ENCODE assay signal across 5 worm cellular contexts in the genomic region with DNA sequence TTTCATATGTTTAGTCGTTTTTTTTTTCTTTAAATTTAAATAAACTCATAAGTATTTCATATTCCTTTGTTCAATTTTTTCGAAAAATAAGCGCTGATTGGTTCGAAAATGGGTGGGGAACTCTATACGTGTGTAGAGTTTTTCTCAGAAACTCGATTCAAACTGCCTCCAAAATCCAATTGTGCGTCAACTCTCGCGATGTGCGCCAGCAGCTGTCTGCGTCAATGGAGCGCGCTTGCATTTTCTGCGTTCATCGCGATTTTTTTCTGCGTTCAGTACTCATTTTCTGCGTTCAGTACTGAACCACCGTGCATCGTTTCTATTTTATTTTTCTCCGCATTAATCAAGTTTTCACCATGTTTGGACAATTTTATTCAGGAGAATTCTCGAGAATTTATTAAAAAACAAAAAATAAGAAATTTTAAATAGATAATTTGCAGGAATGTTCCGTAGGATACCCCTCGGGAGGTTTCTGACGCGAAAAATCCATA.
TF ChIP-seq lines count a peak whose summit lies in the region.

A gene (plus strand): TSS at position 441 of the 491 bp plus-strand sequence.

TF ChIP-seq in whole organism, L1 larva, 84 proteins besides CTCF, POLR2A, EP300 and RAD21 (continues in another document):
- TF ChIP-seq efl-3 (GFP tag; optimal IDR thresholded peaks at IDR 0.05; lab: Kevin White, UChicago): peak; percentile 91
- peak; percentile 98 for TF ChIP-seq isw-1 (GFP tag; IDR thresholded peaks at IDR 0.05; lab: Robert Waterston, UW)
- peak; percentile 80 for TF ChIP-seq nhr-76 (tag; optimal IDR thresholded peaks at IDR 0.05; lab: Kevin White, UChicago)
- TF ChIP-seq blmp-1 (tag; optimal IDR thresholded peaks at IDR 0.05; lab: Kevin White, UChicago): peak; percentile 84
- TF ChIP-seq efl-1 (optimal IDR thresholded peaks at IDR 0.05; lab: Kevin White, UChicago): peak; percentile 100
- peak; percentile 100 for TF ChIP-seq efl-1 (GFP tag; optimal IDR thresholded peaks at IDR 0.05 in 1 of 2; lab: Kevin White, UChicago)
- TF ChIP-seq mdl-1 (tag; optimal IDR thresholded peaks at IDR 0.05; lab: Kevin White, UChicago): peak; percentile 38 to 95
- TF ChIP-seq mab-9 (GFP tag; IDR thresholded peaks at IDR 0.05; lab: Robert Waterston, UW): peak; percentile 98
- TF ChIP-seq pqm-1 (tag; optimal IDR thresholded peaks at IDR 0.05; lab: Kevin White, UChicago): peak; percentile 92
- TF ChIP-seq nhr-19 (GFP tag; conservative IDR thresholded peaks at IDR 0.05; lab: Robert Waterston, UW): peak; percentile 99
- no peak for TF ChIP-seq Y116A8C.19 (tag; optimal IDR thresholded peaks at IDR 0.05; lab: Kevin White, UChicago; ENCODE audit: borderline replicate concordance)
- peak; percentile 94 for TF ChIP-seq lir-3 (tag; optimal IDR thresholded peaks at IDR 0.05; lab: Kevin White, UChicago; ENCODE audit: poor library complexity)
- TF ChIP-seq F16B12.6 (tag; optimal IDR thresholded peaks at IDR 0.05; lab: Kevin White, UChicago): peak; percentile 79
- peak; percentile 94 for TF ChIP-seq aly-2 (tag; optimal IDR thresholded peaks at IDR 0.05; lab: Kevin White, UChicago)
- no peak for TF ChIP-seq hlh-17 (GFP tag; optimal IDR thresholded peaks at IDR 0.05; lab: Kevin White, UChicago; ENCODE audit: borderline replicate concordance)
- TF ChIP-seq egl-13 (tag; optimal IDR thresholded peaks at IDR 0.05; lab: Kevin White, UChicago): peak; percentile 97

TF ChIP-seq in whole organism, L3 larva, 47 proteins besides CTCF, POLR2A, EP300 and RAD21 (continues in another document):
- TF ChIP-seq snpc-4 (tag; optimal IDR thresholded peaks at IDR 0.05; lab: Kevin White, UChicago) (peak; percentile 97), nhr-76 (tag; optimal IDR thresholded peaks at IDR 0.05; lab: Kevin White, UChicago) (peak; percentile 91), fos-1 (tag; optimal IDR thresholded peaks at IDR 0.05; lab: Kevin White, UChicago) (peak; percentile 64), eor-1 (tag; optimal IDR thresholded peaks at IDR 0.05; lab: Kevin White, UChicago) (no peak), aly-2 (tag; optimal IDR thresholded peaks at IDR 0.05; lab: Kevin White, UChicago) (peak; percentile 75), tbx-2 (tag; optimal IDR thresholded peaks at IDR 0.05; lab: Kevin White, UChicago) (peak; percentile 96), nhr-28 (tag; optimal IDR thresholded peaks at IDR 0.05; lab: Kevin White, UChicago) (peak; percentile 82), ceh-28 (tag; optimal IDR thresholded peaks at IDR 0.05; lab: Kevin White, UChicago) (peak; percentile 94), skn-1 (tag; optimal IDR thresholded peaks at IDR 0.05; lab: Kevin White, UChicago) (peak; percentile 96), daf-12 (tag; optimal IDR thresholded peaks at IDR 0.05; lab: Kevin White, UChicago) (peak; percentile 40), elt-1 (tag; optimal IDR thresholded peaks at IDR 0.05; lab: Kevin White, UChicago) (peak; percentile 72), hmg-11 (tag; optimal IDR thresholded peaks at IDR 0.05; lab: Kevin White, UChicago) (peak; percentile 96), ztf-4 (tag; optimal IDR thresholded peaks at IDR 0.05; lab: Kevin White, UChicago) (peak; percentile 91), lin-39 (tag; optimal IDR thresholded peaks at IDR 0.05; lab: Kevin White, UChicago) (peak; percentile 99), egl-27 (tag; optimal IDR thresholded peaks at IDR 0.05; lab: Kevin White, UChicago) (peak; percentile 90), ZK546.5 (tag; optimal IDR thresholded peaks at IDR 0.05; lab: Kevin White, UChicago) (peak; percentile 59), lin-15B (tag; optimal IDR thresholded peaks at IDR 0.05; lab: Kevin White, UChicago) (peak; percentile 100), ceh-82 (tag; optimal IDR thresholded peaks at IDR 0.05; lab: Kevin White, UChicago) (peak; percentile 96)

TF ChIP-seq in whole organism, early embryonic, 17 proteins besides CTCF, POLR2A, EP300 and RAD21:
- TF ChIP-seq tbx-37 (GFP tag; conservative IDR thresholded peaks at IDR 0.05; lab: Robert Waterston, UW): peak; percentile 50; the same call in 1 of the 2 replicates
- TF ChIP-seq hnd-1 (tag; optimal IDR thresholded peaks at IDR 0.05; lab: Kevin White, UChicago): peak; percentile 22
- TF ChIP-seq hmg-4 (GFP tag; optimal IDR thresholded peaks at IDR 0.05; lab: Kevin White, UChicago): peak; percentile 89
- no peak for TF ChIP-seq ceh-13 (GFP tag; optimal IDR thresholded peaks at IDR 0.05; lab: Kevin White, UChicago)
- TF ChIP-seq flt-1 (GFP tag; IDR thresholded peaks at IDR 0.05; lab: Robert Waterston, UW): 0 out of 2 replicates have a peak, but pooled peaks have one; percentile 36
- 0 out of 2 replicates have a peak, but pooled peaks have one; percentile 31 for TF ChIP-seq scrt-1 (GFP tag; IDR thresholded peaks at IDR 0.05; lab: Robert Waterston, UW)
- TF ChIP-seq tbx-11 (GFP tag; IDR thresholded peaks at IDR 0.05; lab: Robert Waterston, UW): no peak
- TF ChIP-seq hmbx-1 (tag; optimal IDR thresholded peaks at IDR 0.05; lab: Kevin White, UChicago): no peak
- peak; percentile 72 for TF ChIP-seq pes-1 (GFP tag; IDR thresholded peaks at IDR 0.05; lab: Robert Waterston, UW)
- TF ChIP-seq F13C5.2 (tag; optimal IDR thresholded peaks at IDR 0.05; lab: Kevin White, UChicago): peak; percentile 92
- no peak for TF ChIP-seq B0310.2 (tag; optimal IDR thresholded peaks at IDR 0.05; lab: Kevin White, UChicago)
- peak; percentile 5 for TF ChIP-seq ceh-36 (tag; optimal IDR thresholded peaks at IDR 0.05; lab: Kevin White, UChicago)

TF ChIP-seq in whole organism, midembryonic, 9 proteins besides CTCF, POLR2A, EP300 and RAD21:
- TF ChIP-seq med-1 (GFP tag; optimal IDR thresholded peaks at IDR 0.05; lab: Kevin White, UChicago; ENCODE audit: insufficient read depth) (no peak), flt-1 (GFP tag; IDR thresholded peaks at IDR 0.05; lab: Robert Waterston, UW) (peak; percentile 86), T22C8.4 (GFP tag; IDR thresholded peaks at IDR 0.05; lab: Robert Waterston, UW) (no peak), klf-2 (GFP tag; conservative IDR thresholded peaks at IDR 0.05; lab: Robert Waterston, UW) (no peak), cog-1 (tag; optimal IDR thresholded peaks at IDR 0.05; lab: Kevin White, UChicago) (peak; percentile 81), ztf-23 (GFP tag; IDR thresholded peaks at IDR 0.05; lab: Robert Waterston, UW) (peak; percentile 84), tab-1 (GFP tag; IDR thresholded peaks at IDR 0.05; lab: Robert Waterston, UW) (no peak; the same call in 1 of the 2 replicates), ztf-29 (GFP tag; IDR thresholded peaks at IDR 0.05; lab: Robert Waterston, UW) (peak; percentile 70), ref-1 (GFP tag; conservative IDR thresholded peaks at IDR 0.05; lab: Robert Waterston, UW) (no peak)

TF ChIP-seq in whole organism, young adult, 124 proteins besides CTCF, POLR2A, EP300 and RAD21 (continues in another document):
- TF ChIP-seq D2030.7 (GFP tag; IDR thresholded peaks at IDR 0.05; lab: Robert Waterston, UW) (peak; percentile 97), Y53G8AR.9 (GFP tag; conservative IDR thresholded peaks at IDR 0.05; lab: Robert Waterston, UW) (peak; percentile 99), chd-7 (tag; optimal IDR thresholded peaks at IDR 0.05; lab: Kevin White, UChicago) (peak; percentile 86), egl-44 (GFP tag; IDR thresholded peaks at IDR 0.05; lab: Robert Waterston, UW) (peak; percentile 88), bed-2 (GFP tag; IDR thresholded peaks at IDR 0.05; lab: Robert Waterston, UW) (no peak), madf-8 (GFP tag; conservative IDR thresholded peaks at IDR 0.05; lab: Robert Waterston, UW) (peak; percentile 75), madf-10 (tag; optimal IDR thresholded peaks at IDR 0.05; lab: Kevin White, UChicago) (peak; percentile 92), B0035.1 (tag; optimal IDR thresholded peaks at IDR 0.05; lab: Kevin White, UChicago) (peak; percentile 69), snpc-1.1 (tag; optimal IDR thresholded peaks at IDR 0.05; lab: Kevin White, UChicago; ENCODE audit: insufficient read depth) (peak; percentile 46), pha-4 (tag; optimal IDR thresholded peaks at IDR 0.05; lab: Kevin White, UChicago) (peak; percentile 79), ztf-28 (GFP tag; IDR thresholded peaks at IDR 0.05; lab: Robert Waterston, UW) (peak; percentile 52; the same call in 1 of the 2 replicates), madf-3 (GFP tag; IDR thresholded peaks at IDR 0.05; lab: Robert Waterston, UW) (peak; percentile 98), die-1 (tag; optimal IDR thresholded peaks at IDR 0.05; lab: Kevin White, UChicago) (no peak), sea-2 (GFP tag; IDR thresholded peaks at IDR 0.05; lab: Robert Waterston, UW) (no peak), Y79H2A.3 (GFP tag; conservative IDR thresholded peaks at IDR 0.05; lab: Robert Waterston, UW) (0 out of 2 replicates have a peak, but pooled peaks have one; percentile 30), ztf-18 (tag; optimal IDR thresholded peaks at IDR 0.05; lab: Kevin White, UChicago) (peak; percentile 99), hrde-1 (tag; optimal IDR thresholded peaks at IDR 0.05; lab: Kevin White, UChicago; ENCODE audit: borderline replicate concordance) (peak; percentile 66), let-607 (tag; optimal IDR thresholded peaks at IDR 0.05; lab: Kevin White, UChicago) (peak; percentile 81 to 89), ccch-3 (GFP tag; optimal IDR thresholded peaks at IDR 0.05; lab: Kevin White, UChicago) (peak; percentile 51), ceh-91 (GFP tag; IDR thresholded peaks at IDR 0.05; lab: Robert Waterston, UW) (peak; percentile 91), snpc-4 (GFP tag; optimal IDR thresholded peaks at IDR 0.05; lab: Kevin White, UChicago) (peak; percentile 94), snpc-4 (tag; optimal IDR thresholded peaks at IDR 0.05; lab: Kevin White, UChicago) (peak; percentile 90 to 97 (median 97)), T07F8.4 (tag; optimal IDR thresholded peaks at IDR 0.05; lab: Kevin White, UChicago) (peak; percentile 64), ztf-3 (GFP tag; optimal IDR thresholded peaks at IDR 0.05; lab: Kevin White, UChicago) (peak; percentile 74), F37B4.10 (GFP tag; IDR thresholded peaks at IDR 0.05; lab: Robert Waterston, UW) (no peak), rec-8 (tag; optimal IDR thresholded peaks at IDR 0.05; lab: Kevin White, UChicago) (peak in 1 of 2 experiments; percentile 22), athp-1 (tag; optimal IDR thresholded peaks at IDR 0.05; lab: Kevin White, UChicago) (peak; percentile 95), nhr-80 (tag; optimal IDR thresholded peaks at IDR 0.05; lab: Kevin White, UChicago) (peak; percentile 89), bed-1 (GFP tag; IDR thresholded peaks at IDR 0.05; lab: Robert Waterston, UW) (no peak), rcor-1 (GFP tag; IDR thresholded peaks at IDR 0.05; lab: Robert Waterston, UW) (peak; percentile 98), attf-6 (GFP tag; IDR thresholded peaks at IDR 0.05; lab: Robert Waterston, UW) (peak; percentile 98), madf-6 (GFP tag; IDR thresholded peaks at IDR 0.05; lab: Robert Waterston, UW) (no peak; the same call in none of the 2 replicates), mcd-1 (GFP tag; IDR thresholded peaks at IDR 0.05; lab: Robert Waterston, UW) (peak; percentile 100), unc-62 (GFP tag; optimal IDR thresholded peaks at IDR 0.05; lab: Kevin White, UChicago) (peak; percentile 60)
